Fruit fly (Drosophila melanogaster) whole organism, wandering third instar larva: ENCODE results near the gene CG8475.

Experiments
- Dif ChIP-seq: fragments of 200-275, 200-300 bp; sonication (Bioruptor generic); optimal IDR thresholded peaks from 2 replicates; lab custom pipeline; 2018; ENCODE audit warnings: missing biosample characterization, missing genetic modification characterization; ENCODE audit not compliant: partially characterized antibody
- Hr78 ChIP-seq: fragments of >200 bp; optimal IDR thresholded peaks from 2 replicates; lab custom pipeline; 2017; ENCODE audit warnings: missing biosample characterization, missing genetic modification characterization
- Hr83 ChIP-seq: fragments of 200-300 bp; sonication (Bioruptor generic); optimal IDR thresholded peaks from 2 replicates; lab custom pipeline; 2016; ENCODE audit warnings: missing biosample characterization, mild to moderate bottlenecking, missing genetic modification characterization, moderate library complexity; ENCODE audit not compliant: poor library complexity, severe bottlenecking
- Myc ChIP-seq: fragments of >200 bp; optimal IDR thresholded peaks from 2 replicates; lab custom pipeline; 2017
- N ChIP-seq: fragments of >200 bp; optimal IDR thresholded peaks from 2 replicates; lab custom pipeline; 2018; ENCODE audit warnings: missing biosample characterization, missing external identifiers, missing genetic modification characterization
- br ChIP-seq: fragments of 200-800 bp; sonication (Bioruptor generic); optimal IDR thresholded peaks from 2 replicates; lab custom pipeline; 2016; ENCODE audit warnings: missing biosample characterization, missing genetic modification characterization
- foxo ChIP-seq, 2 experiments: fragments of 200-800 bp; sonication (Bioruptor generic); optimal IDR thresholded peaks; 2 replicates in 1 of 2; 3 replicates in 1 of 2; lab custom pipeline; 2016 to 2017; ENCODE audit warnings: missing biosample characterization in 2 of 2, missing genetic modification characterization in 2 of 2
- fru ChIP-seq: fragments of 200-800 bp; sonication (Bioruptor generic); optimal IDR thresholded peaks from 3 replicates; lab custom pipeline; 2016; ENCODE audit warnings: missing biosample characterization, mild to moderate bottlenecking, missing genetic modification characterization
- jim ChIP-seq: fragments of 175-275, 200-325 bp; sonication (Bioruptor generic); optimal IDR thresholded peaks from 2 replicates; lab custom pipeline; 2016; ENCODE audit warnings: missing biosample characterization, mild to moderate bottlenecking, missing genetic modification characterization
- psq ChIP-seq: fragments of 200-800 bp; sonication (Bioruptor generic); optimal IDR thresholded peaks from 3 replicates; lab custom pipeline; 2017; ENCODE audit warnings: missing biosample characterization, mild to moderate bottlenecking, missing genetic modification characterization, moderate library complexity
- sv ChIP-seq: fragments of 200-800 bp; sonication (Bioruptor generic); optimal IDR thresholded peaks from 3 replicates; lab custom pipeline; 2016; ENCODE audit warnings: missing biosample characterization, missing genetic modification characterization

dm6 chr2L:8217917-8218316, 21.2 kb upstream of the CG8475 start, which contains the start of gene CG8292:
- TF ChIP-seq Hr78 (GFP tag; lab: Kevin White, UChicago) (no peak), br (GFP tag; lab: Kevin White, UChicago) (no peak), Myc (no peak), sv (no peak), foxo (GFP tag; optimal IDR thresholded peaks at IDR 0.05; lab: Kevin White, UChicago) (no peak), N (GFP tag; lab: Kevin White, UChicago) (no peak), psq (GFP tag; lab: Kevin White, UChicago) (no peak), fru (GFP tag; lab: Kevin White, UChicago) (no peak), Dif (GFP tag; lab: Kevin White, UChicago) (no peak), jim (GFP tag; lab: Kevin White, UChicago) (no peak), Hr83 (GFP tag; lab: Kevin White, UChicago) (no peak)
